Fruit fly (Drosophila melanogaster) Kc167 (cell line): ENCODE data around the gene beta-Spec.

ENCODE experiments used
- Myc ChIP-seq: fragments of >200 bp; optimal IDR thresholded peaks from 2 replicates; lab custom pipeline; 2017; ENCODE audit warnings: missing external identifiers
- Sin3A ChIP-seq: fragments of >200 bp; optimal IDR thresholded peaks from 2 replicates; lab custom pipeline; 2018; ENCODE audit warnings: missing external identifiers
- h ChIP-seq: fragments of >200 bp; optimal IDR thresholded peaks from 3 replicates; lab custom pipeline; 2018; ENCODE audit warnings: missing external identifiers
- insv ChIP-seq: fragments of >200 bp; optimal IDR thresholded peaks from 3 replicates; lab custom pipeline; 2018; ENCODE audit warnings: missing external identifiers
- psq ChIP-seq: fragments of >200 bp; optimal IDR thresholded peaks from 2 replicates; lab custom pipeline; 2017; ENCODE audit warnings: missing external identifiers
- ttk ChIP-seq: sonication (Bioruptor generic); optimal IDR thresholded peaks from 2 replicates; lab custom pipeline; 2017; ENCODE audit warnings: missing external identifiers

Gene beta-Spec

DNA sequence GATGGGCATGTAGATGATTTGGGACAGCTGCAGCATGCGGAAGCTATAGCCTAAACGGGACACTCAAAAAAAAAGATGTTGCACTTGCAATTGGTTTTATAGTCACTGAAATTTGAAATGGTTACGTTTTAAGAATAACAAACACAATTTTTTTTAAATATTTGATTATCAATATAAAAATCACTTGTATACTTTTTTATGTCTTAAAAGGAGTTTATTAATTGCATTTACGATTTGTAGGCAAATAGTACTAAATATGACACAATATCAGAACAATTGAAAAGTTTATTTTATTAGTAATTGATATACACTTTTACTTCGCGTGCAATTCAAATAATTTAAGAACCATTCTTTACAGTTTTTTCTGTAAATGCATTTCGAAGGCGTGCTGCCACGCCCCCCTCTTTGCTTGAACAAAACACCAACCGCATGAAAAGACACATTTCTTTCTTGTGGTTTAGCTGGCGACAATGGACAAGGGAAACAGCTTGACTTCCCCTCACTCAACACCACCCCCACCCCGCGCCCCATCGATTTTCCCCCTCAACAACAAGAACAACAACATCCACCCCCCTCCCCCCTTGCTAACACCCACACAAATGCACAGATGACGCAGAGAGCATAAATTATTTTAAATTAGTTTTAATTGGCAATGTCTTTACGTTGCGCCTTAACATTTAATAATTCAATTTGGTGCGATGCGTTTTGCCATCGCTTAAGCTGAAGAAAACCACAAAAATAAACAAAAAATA, 59.8 kb downstream of the beta-Spec start:
- no peak for TF ChIP-seq Myc (lab: Kevin White, UChicago)
- TF ChIP-seq ttk (lab: Kevin White, UChicago), result no peak
- no peak for TF ChIP-seq insv
- TF ChIP-seq psq (lab: Kevin White, UChicago), result no peak
- no peak for TF ChIP-seq Sin3A (lab: Kevin White, UChicago)
- TF ChIP-seq h (lab: Kevin White, UChicago), result no peak

DNA sequence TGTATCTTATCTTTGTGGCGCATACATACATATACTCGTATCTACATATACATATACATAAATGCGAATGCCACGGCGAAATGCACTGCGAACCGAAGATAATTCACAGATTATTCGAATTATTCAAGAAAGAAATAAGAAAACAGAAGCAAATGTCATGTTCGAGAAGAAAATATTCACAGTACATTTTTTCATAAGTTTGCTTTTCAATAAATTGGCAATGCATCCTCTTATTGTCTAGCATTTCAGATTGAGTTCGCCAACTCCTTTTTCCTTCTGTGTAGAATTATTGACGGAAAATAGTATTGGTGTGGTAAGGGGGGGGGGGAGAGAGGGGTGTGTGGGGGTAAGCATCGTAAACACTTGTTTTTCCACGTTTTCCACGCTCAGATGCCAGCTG, 61.3 kb downstream of the beta-Spec start:
- TF ChIP-seq psq (lab: Kevin White, UChicago), result no peak
